Worm (Caenorhabditis elegans): ENCODE measurements around the gene clec-163.
"Not testable (repeated sequence)": the region's sequence is repeated elsewhere in the genome, so short reads cannot be mapped to it uniquely, and the experiment has no call there.

The clec-163 gene

DNA sequence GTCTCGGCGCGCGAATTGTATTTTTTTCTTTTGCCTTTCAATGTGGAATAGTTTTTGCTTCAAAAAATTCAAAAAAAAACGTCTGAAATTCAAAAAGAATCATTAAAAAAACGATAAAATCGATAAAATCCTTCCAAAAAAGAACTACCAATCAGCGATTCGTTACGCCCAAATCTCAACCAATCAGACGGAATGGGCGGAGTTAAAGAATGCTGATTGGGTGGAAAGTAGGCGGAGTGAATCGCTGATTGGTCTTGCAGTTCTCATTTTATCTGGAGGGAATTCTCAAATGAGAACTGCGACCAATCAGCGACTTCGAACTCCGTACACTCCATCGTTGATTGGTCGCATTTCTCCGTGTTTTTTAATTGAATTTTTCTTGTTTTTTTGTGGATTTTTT lies 11.0 kb downstream of the clec-163 start:
- TF ChIP-seq nfya-1 (tag; optimal IDR thresholded peaks at IDR 0.05; ENCODE audit: insufficient read depth), result peak; percentile 95
- no peak for TF ChIP-seq nhr-12 (tag; optimal IDR thresholded peaks at IDR 0.05)
- no peak for TF ChIP-seq pha-4 (tag; optimal IDR thresholded peaks at IDR 0.05)

DNA sequence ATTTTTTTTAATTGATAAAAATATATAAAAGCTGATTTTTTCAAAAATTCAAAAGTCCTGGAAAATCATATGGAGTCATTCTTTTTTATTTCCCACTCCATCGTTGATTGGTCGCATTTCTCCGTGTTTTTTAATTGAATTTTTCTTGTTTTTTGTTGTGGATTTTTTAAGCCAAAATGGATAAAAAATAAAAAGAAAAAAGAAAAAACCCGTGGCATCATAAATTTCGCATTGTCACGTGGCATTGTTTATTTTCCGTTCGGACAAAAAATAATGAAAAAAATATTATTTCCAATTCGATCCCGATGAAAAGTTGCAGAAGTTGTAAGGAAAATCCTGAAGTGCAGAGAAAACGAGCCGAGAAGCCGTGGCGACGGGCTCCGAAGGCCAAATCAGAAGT lies 11.5 kb downstream of the clec-163 start, which contains the start of gene klp-7:
klp-7 (plus strand) TSS at position 301 of the 400 bp plus-strand sequence.
- not testable (repeated sequence) for TF ChIP-seq pha-4 (tag; optimal IDR thresholded peaks at IDR 0.05); lsy-12 (tag; optimal IDR thresholded peaks at IDR 0.05); ama-1 (optimal IDR thresholded peaks at IDR 0.05)

DNA sequence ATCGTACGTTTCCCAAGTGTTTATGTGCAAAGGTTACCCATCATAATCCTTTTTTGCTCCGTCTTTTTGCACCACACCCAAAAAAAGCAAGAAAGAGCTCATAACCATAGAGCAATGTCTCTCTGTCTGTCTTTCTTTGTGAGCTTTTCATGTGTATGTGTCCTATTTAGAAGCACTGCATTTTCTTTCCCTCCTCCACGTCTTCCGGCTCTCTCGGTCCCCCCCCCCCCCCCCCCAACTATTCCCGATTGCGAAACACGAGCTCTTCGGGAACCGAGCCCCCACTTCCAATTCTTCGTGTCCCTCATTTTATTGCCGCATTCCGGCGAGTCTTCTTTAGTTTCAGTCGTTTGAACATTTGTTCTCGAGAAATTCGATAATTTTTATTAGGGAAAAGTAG lies 12.7 kb downstream of the clec-163 start:
- TF ChIP-seq ama-1 (optimal IDR thresholded peaks at IDR 0.05) (no peak), jun-1 (tag; optimal IDR thresholded peaks at IDR 0.05) (no peak), unc-62 (GFP tag; optimal IDR thresholded peaks at IDR 0.05) (no peak), lsy-12 (tag; optimal IDR thresholded peaks at IDR 0.05) (no peak), ceh-9 (tag; optimal IDR thresholded peaks at IDR 0.05) (no peak), nfya-1 (tag; optimal IDR thresholded peaks at IDR 0.05; ENCODE audit: insufficient read depth) (no peak), ceh-16 (tag; optimal IDR thresholded peaks at IDR 0.05) (no peak), mdl-1 (tag; optimal IDR thresholded peaks at IDR 0.05) (no peak), fkh-10 (GFP tag; optimal IDR thresholded peaks at IDR 0.05) (no peak), nhr-237 (tag; optimal IDR thresholded peaks at IDR 0.05) (no peak), fos-1 (tag; optimal IDR thresholded peaks at IDR 0.05) (no peak), ceh-82 (tag; optimal IDR thresholded peaks at IDR 0.05) (no peak)

DNA sequence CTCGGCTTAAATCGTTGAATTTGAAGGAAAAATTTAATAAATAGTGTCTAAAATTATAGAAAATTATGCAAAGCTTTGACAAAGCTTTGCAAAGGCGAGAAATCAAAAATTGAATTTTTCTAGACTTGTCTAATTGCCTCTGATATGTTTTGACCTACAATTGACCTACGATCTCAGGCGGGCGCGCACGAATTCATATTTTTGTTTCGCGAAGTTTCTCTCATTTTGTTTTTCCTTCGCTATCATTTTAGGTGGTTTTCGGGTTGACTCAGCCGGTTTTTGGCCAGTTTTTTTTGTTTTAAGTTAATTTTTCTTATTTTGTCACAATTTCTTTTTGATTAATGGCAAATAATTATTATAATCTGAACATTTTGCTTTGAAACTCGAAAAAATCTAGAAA lies 13.1 kb downstream of the clec-163 start:
- TF ChIP-seq nhr-67 (tag; optimal IDR thresholded peaks at IDR 0.05), result no peak
- no peak for TF ChIP-seq pha-4 (tag; optimal IDR thresholded peaks at IDR 0.05)
- no peak for TF ChIP-seq fkh-2 (tag; optimal IDR thresholded peaks at IDR 0.05)
- no peak for TF ChIP-seq nhr-77 (tag; optimal IDR thresholded peaks at IDR 0.05)
- TF ChIP-seq ZK546.5 (tag; optimal IDR thresholded peaks at IDR 0.05), result no peak
- no peak for TF ChIP-seq nhr-25 (tag; optimal IDR thresholded peaks at IDR 0.05)
- no peak for TF ChIP-seq tbx-2 (tag; optimal IDR thresholded peaks at IDR 0.05)
- no peak for TF ChIP-seq zag-1 (tag; optimal IDR thresholded peaks at IDR 0.05)
- TF ChIP-seq nhr-76 (tag; optimal IDR thresholded peaks at IDR 0.05), result no peak
- TF ChIP-seq ceh-28 (tag; optimal IDR thresholded peaks at IDR 0.05), result no peak
- TF ChIP-seq mml-1 (tag; optimal IDR thresholded peaks at IDR 0.05), result no peak
- TF ChIP-seq unc-39 (tag; optimal IDR thresholded peaks at IDR 0.05), result no peak
- TF ChIP-seq nhr-43 (tag; optimal IDR thresholded peaks at IDR 0.05; ENCODE audit: poor library complexity, severe bottlenecking), result no peak
- no peak for TF ChIP-seq elt-1 (tag; optimal IDR thresholded peaks at IDR 0.05)
- no peak for TF ChIP-seq lin-39 (tag; optimal IDR thresholded peaks at IDR 0.05)
- TF ChIP-seq ceh-9 (tag; optimal IDR thresholded peaks at IDR 0.05), result no peak
- TF ChIP-seq lin-15B (tag; optimal IDR thresholded peaks at IDR 0.05), result no peak
- TF ChIP-seq sea-2 (GFP tag; optimal IDR thresholded peaks at IDR 0.05), result no peak

DNA sequence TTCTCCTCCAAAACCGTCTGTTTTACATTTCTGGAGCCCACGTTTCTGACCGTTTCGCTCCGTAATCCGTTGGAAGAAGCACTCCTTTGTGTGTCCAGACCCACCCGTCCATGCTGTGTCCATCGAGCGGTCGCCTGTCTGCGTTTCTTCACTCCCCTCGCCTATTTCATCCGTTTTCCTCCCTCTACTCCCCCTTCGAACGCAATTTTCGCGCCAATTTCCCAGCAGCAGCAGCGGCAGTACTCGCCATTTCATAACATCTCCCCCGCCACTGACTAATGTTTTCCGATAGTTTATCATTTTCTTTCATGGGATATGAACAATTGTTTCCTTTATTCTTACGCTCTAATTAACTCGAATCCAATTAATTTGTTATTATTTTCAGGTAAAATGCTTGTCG lies 13.8 kb downstream of the clec-163 start:
- TF ChIP-seq lin-15B (tag; optimal IDR thresholded peaks at IDR 0.05) (peak; percentile 42), nfya-1 (tag; optimal IDR thresholded peaks at IDR 0.05; ENCODE audit: insufficient read depth) (peak; percentile 42), tbx-2 (tag; optimal IDR thresholded peaks at IDR 0.05) (no peak), mdl-1 (tag; optimal IDR thresholded peaks at IDR 0.05) (no peak), pqm-1 (tag; optimal IDR thresholded peaks at IDR 0.05) (no peak), hmg-11 (tag; optimal IDR thresholded peaks at IDR 0.05) (peak; percentile 83), nhr-67 (tag; optimal IDR thresholded peaks at IDR 0.05) (no peak), lin-39 (tag; optimal IDR thresholded peaks at IDR 0.05) (peak; percentile 66), ceh-82 (tag; optimal IDR thresholded peaks at IDR 0.05) (no peak), elt-1 (tag; optimal IDR thresholded peaks at IDR 0.05) (no peak), fkh-2 (tag; optimal IDR thresholded peaks at IDR 0.05) (no peak), elt-2 (tag; optimal IDR thresholded peaks at IDR 0.05) (peak; percentile 0)

DNA sequence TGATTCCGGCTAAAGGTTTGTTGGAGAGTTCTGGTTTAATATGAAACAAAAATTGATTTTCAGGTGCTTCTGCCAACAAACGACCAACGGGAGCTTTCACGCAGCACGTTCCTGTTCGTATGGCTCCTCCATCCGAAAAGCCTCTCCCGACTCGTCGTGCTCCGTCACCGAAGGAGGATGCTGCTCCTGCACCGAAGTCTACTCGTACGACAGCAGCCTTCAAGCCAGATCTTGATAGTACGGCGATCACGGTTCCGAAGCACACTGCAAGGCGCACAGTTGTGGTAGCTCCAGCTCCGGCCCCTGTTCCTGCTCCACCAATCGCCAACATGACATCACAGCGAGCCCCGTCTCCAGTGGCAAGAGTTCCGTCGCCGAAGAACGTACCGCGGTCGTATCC lies 14.7 kb downstream of the clec-163 start:
- TF ChIP-seq nhr-67 (tag; optimal IDR thresholded peaks at IDR 0.05), result no peak
- no peak for TF ChIP-seq ZK546.5 (tag; optimal IDR thresholded peaks at IDR 0.05)
- no peak for TF ChIP-seq lin-15B (tag; optimal IDR thresholded peaks at IDR 0.05)
- TF ChIP-seq mdl-1 (tag; optimal IDR thresholded peaks at IDR 0.05), result no peak
- TF ChIP-seq pqm-1 (tag; optimal IDR thresholded peaks at IDR 0.05), result no peak
- no peak for TF ChIP-seq nhr-12 (tag; optimal IDR thresholded peaks at IDR 0.05)
- TF ChIP-seq unc-39 (tag; optimal IDR thresholded peaks at IDR 0.05), result no peak
- no peak for TF ChIP-seq fkh-10 (GFP tag; optimal IDR thresholded peaks at IDR 0.05)
- no peak for TF ChIP-seq ama-1 (optimal IDR thresholded peaks at IDR 0.05)
- no peak for TF ChIP-seq tbx-2 (tag; optimal IDR thresholded peaks at IDR 0.05)
- TF ChIP-seq mml-1 (tag; optimal IDR thresholded peaks at IDR 0.05), result no peak

Data from whole organism, L3 larva.